Fruit fly (Drosophila melanogaster): Measurements from ENCODE around the gene CG42249.

DNA sequence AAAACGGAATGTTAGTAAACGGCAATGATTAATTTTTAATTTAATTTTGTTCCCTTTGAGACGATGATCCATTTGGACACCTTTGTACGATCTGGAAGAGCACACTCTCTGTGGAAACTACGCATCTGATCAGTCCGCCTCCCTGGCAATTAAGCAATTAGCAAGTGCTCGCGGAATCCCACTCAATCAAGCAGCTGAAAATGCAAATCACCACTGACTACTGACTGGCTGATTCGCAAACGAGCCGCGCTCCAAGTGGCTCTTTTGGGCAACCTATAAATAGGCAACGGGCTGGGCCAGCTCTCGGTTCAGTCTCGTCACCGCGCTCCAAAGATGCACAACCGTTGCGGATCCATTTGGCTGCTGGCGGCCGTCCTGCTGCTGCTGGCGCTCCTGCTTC is 47.7 kb downstream of the CG42249 start, which contains the start of gene CG15201:
- no peak for TF ChIP-seq Hr4 (GFP tag; optimal IDR thresholded peaks at IDR 0.05)
- TF ChIP-seq eg (GFP tag; IDR thresholded peaks at IDR 0.05): no peak
- no peak for TF ChIP-seq CG8319 (GFP tag; optimal IDR thresholded peaks at IDR 0.05)
- no peak for TF ChIP-seq Hr38 (GFP tag; optimal IDR thresholded peaks at IDR 0.05)
- TF ChIP-seq CG15336 (GFP tag; IDR thresholded peaks at IDR 0.05): no peak
- no peak for TF ChIP-seq CG9139 (GFP tag; optimal IDR thresholded peaks at IDR 0.05)
- no peak for TF ChIP-seq lz (GFP tag; optimal IDR thresholded peaks at IDR 0.05)
- TF ChIP-seq Lpt (GFP tag; optimal IDR thresholded peaks at IDR 0.05): no peak
- TF ChIP-seq CG3919 (GFP tag; optimal IDR thresholded peaks at IDR 0.05): no peak
- TF ChIP-seq Eip75B (GFP tag; optimal IDR thresholded peaks at IDR 0.05): no peak
- no peak for TF ChIP-seq Eip93F (GFP tag; optimal IDR thresholded peaks at IDR 0.05)
- no peak for TF ChIP-seq spab (GFP tag; optimal IDR thresholded peaks at IDR 0.05)
